Worm (Caenorhabditis elegans) whole organism, mixed stage, embryonic: Measurements from ENCODE around the gene T25B9.8.

Experiments
- bed-3 ChIP-seq: fragments of 200-800 bp; sonication (Bioruptor generic); optimal IDR thresholded peaks from 3 replicates; lab custom pipeline; 2018; ENCODE audit warnings: mild to moderate bottlenecking, missing genetic modification characterization, moderate library complexity, missing compliant biosample characterization
- ceh-43 ChIP-seq: fragments of 200-800 bp; sonication (Bioruptor generic); optimal IDR thresholded peaks from 2 replicates; lab custom pipeline; 2018; ENCODE audit warnings: mild to moderate bottlenecking, missing genetic modification characterization, moderate library complexity, missing compliant biosample characterization
- ceh-83 ChIP-seq: fragments of 200-800 bp; sonication (Bioruptor generic); optimal IDR thresholded peaks from 2 replicates; lab custom pipeline; 2018; ENCODE audit warnings: mild to moderate bottlenecking, missing genetic modification characterization, missing compliant biosample characterization
- cnd-1 ChIP-seq: fragments of 200-800 bp; sonication (Bioruptor generic); optimal IDR thresholded peaks from 2 replicates; lab custom pipeline; 2018; ENCODE audit warnings: mild to moderate bottlenecking, missing genetic modification characterization, missing compliant biosample characterization
- drap-1 ChIP-seq: fragments of 200-800 bp; sonication (Bioruptor generic); optimal IDR thresholded peaks from 3 replicates; lab custom pipeline; 2018; ENCODE audit warnings: mild to moderate bottlenecking, missing genetic modification characterization, missing compliant biosample characterization
- elt-1 ChIP-seq: sonication (generic microtip); optimal IDR thresholded peaks from 2 replicates; lab custom pipeline; 2017; ENCODE audit warnings: missing genetic modification characterization, mild to moderate bottlenecking, missing compliant biosample characterization, antibody characterized with exemption, moderate library complexity, borderline replicate concordance; ENCODE audit not compliant: insufficient read depth
- elt-3 ChIP-seq: fragments of 150-350 bp; optimal IDR thresholded peaks from 2 replicates; lab custom pipeline; 2014; ENCODE audit warnings: missing biosample characterization, missing genetic modification characterization
- hlh-1 ChIP-seq: fragments of 150-350 bp; optimal IDR thresholded peaks from 2 replicates; lab custom pipeline; 2014; ENCODE audit warnings: missing biosample characterization, missing genetic modification reagents, missing genetic modification characterization
- lin-32 ChIP-seq: fragments of 200-800 bp; sonication (Bioruptor generic); optimal IDR thresholded peaks from 2 replicates; lab custom pipeline; 2018; ENCODE audit warnings: mild to moderate bottlenecking, missing genetic modification characterization, missing compliant biosample characterization
- lsy-2 ChIP-seq: fragments of 150-350 bp; optimal IDR thresholded peaks from 2 replicates; lab custom pipeline; 2014; ENCODE audit warnings: missing biosample characterization, missing genetic modification characterization
- mab-5 ChIP-seq: fragments of 150-350 bp; optimal IDR thresholded peaks from 2 replicates; lab custom pipeline; 2014; ENCODE audit warnings: missing biosample characterization, missing genetic modification characterization
- mep-1 ChIP-seq: fragments of 150-350 bp; optimal IDR thresholded peaks from 2 replicates; lab custom pipeline; 2017; ENCODE audit warnings: missing biosample characterization, missing genetic modification reagents, missing genetic modification characterization, inconsistent platforms
- nhr-237 ChIP-seq: fragments of 150-350 bp; optimal IDR thresholded peaks from 2 replicates; lab custom pipeline; 2014; ENCODE audit warnings: missing biosample characterization, missing genetic modification characterization
- nhr-76 ChIP-seq: sonication (generic microtip); optimal IDR thresholded peaks from 2 replicates; lab custom pipeline; 2017; ENCODE audit warnings: missing biosample characterization, missing genetic modification characterization
- unc-120 ChIP-seq: sonication (generic microtip); optimal IDR thresholded peaks from 2 replicates; lab custom pipeline; 2017; ENCODE audit warnings: missing genetic modification characterization, missing compliant biosample characterization; ENCODE audit not compliant: poor library complexity, severe bottlenecking
- unc-62 ChIP-seq: fragments of 150-350 bp; optimal IDR thresholded peaks from 2 replicates; lab custom pipeline; 2014; ENCODE audit warnings: missing biosample characterization, missing genetic modification reagents, missing genetic modification characterization
- zip-8 ChIP-seq: fragments of 150-350 bp; optimal IDR thresholded peaks from 2 replicates; lab custom pipeline; 2014; ENCODE audit warnings: missing biosample characterization, missing genetic modification characterization
- ztf-11 ChIP-seq: fragments of 150-350 bp; optimal IDR thresholded peaks from 2 replicates; lab custom pipeline; 2014; ENCODE audit warnings: missing biosample characterization, missing genetic modification characterization

The T25B9.8 gene

ce11 chrIV:10718865-10719264 is 49.1 kb downstream of the T25B9.8 start:
- no peak for TF ChIP-seq unc-62 (GFP tag; lab: Kevin White, UChicago)
- TF ChIP-seq hlh-1 (tag; lab: Kevin White, UChicago) = no peak
- TF ChIP-seq nhr-237 (tag; lab: Kevin White, UChicago) = no peak
- TF ChIP-seq zip-8 (tag; lab: Kevin White, UChicago) = no peak
- no peak for TF ChIP-seq elt-1 (tag; lab: Kevin White, UChicago)
- TF ChIP-seq mab-5 (tag; lab: Kevin White, UChicago) = no peak
- TF ChIP-seq cnd-1 (tag; lab: Kevin White, UChicago) = no peak
- no peak for TF ChIP-seq mep-1 (tag; lab: Kevin White, UChicago)
- no peak for TF ChIP-seq lsy-2
- no peak for TF ChIP-seq bed-3 (GFP tag; lab: Kevin White, UChicago)
- no peak for TF ChIP-seq ceh-83 (GFP tag; lab: Kevin White, UChicago)
- TF ChIP-seq unc-120 (tag; lab: Kevin White, UChicago) = no peak
- TF ChIP-seq ztf-11 (tag; lab: Kevin White, UChicago) = no peak
- TF ChIP-seq ceh-43 = no peak
- no peak for TF ChIP-seq elt-3 (tag; lab: Kevin White, UChicago)
- no peak for TF ChIP-seq lin-32 (GFP tag; lab: Kevin White, UChicago)
- TF ChIP-seq nhr-76 (tag; lab: Kevin White, UChicago) = no peak

ce11 chrIV:10718075-10718474 is 49.9 kb downstream of the T25B9.8 start:
- TF ChIP-seq lsy-2 (no peak), elt-1 (tag; lab: Kevin White, UChicago) (peak; percentile 83), bed-3 (GFP tag; lab: Kevin White, UChicago) (no peak), drap-1 (GFP tag; lab: Kevin White, UChicago) (no peak)
